Worm (Caenorhabditis elegans) whole organism, L4 larva: ENCODE measurements around the gene lit-1.
A peak's percentile ranks its signal among the peaks of the same experiment; 100 is the strongest.

Experiments
- F10B5.3 ChIP-seq: sonication (generic microtip); optimal IDR thresholded peaks from 2 replicates; lab custom pipeline; 2016; ENCODE audit warnings: mild to moderate bottlenecking, missing genetic modification characterization, missing compliant biosample characterization
- F44E2.7 ChIP-seq: fragments of 200-800 bp; sonication (Bioruptor generic); IDR thresholded peaks from 2 replicates; pipeline ENCODE4 v2.1.2; 2022; ENCODE audit warnings: missing genetic modification characterization, missing compliant biosample characterization
- ZK546.5 ChIP-seq, 2 experiments: sonication (generic microtip); optimal IDR thresholded peaks; 2 replicates each; lab custom pipeline; 2017; ENCODE audit warnings: missing biosample characterization in 2 of 2, missing genetic modification characterization in 2 of 2
- aha-1 ChIP-seq: fragments of 150-350 bp; peaks from one replicate; lab custom pipeline; 2014; ENCODE audit warnings: missing biosample characterization, missing genetic modification characterization
- ama-1 ChIP-seq: fragments of 150-350 bp; optimal IDR thresholded peaks from 2 replicates; lab custom pipeline; 2014; ENCODE audit warnings: inconsistent platforms, mixed read lengths
- arid-1 ChIP-seq: fragments of 200-800 bp; sonication (Bioruptor generic); conservative IDR thresholded peaks from 2 replicates; pipeline ENCODE4 v1.3.6; 2022; ENCODE audit warnings: missing genetic modification reagents, missing genetic modification characterization, missing compliant biosample characterization
- ceh-44 ChIP-seq: fragments of 200-800 bp; sonication (Bioruptor generic); IDR thresholded peaks from 2 replicates; pipeline ENCODE4 v1.3.6; 2022; ENCODE audit warnings: missing genetic modification reagents, missing genetic modification characterization, missing compliant biosample characterization
- ceh-82 ChIP-seq: sonication (generic microtip); optimal IDR thresholded peaks from 2 replicates; lab custom pipeline; 2017; ENCODE audit warnings: missing biosample characterization, missing genetic modification characterization
- ctbp-1 ChIP-seq: fragments of 200-800 bp; sonication (Bioruptor generic); IDR thresholded peaks from 2 replicates; pipeline ENCODE4 v1.3.6; 2022; ENCODE audit warnings: missing genetic modification reagents, missing genetic modification characterization, missing compliant biosample characterization
- daf-12 ChIP-seq: fragments of 150-350 bp; optimal IDR thresholded peaks from 2 replicates; lab custom pipeline; 2014; ENCODE audit warnings: missing biosample characterization, missing genetic modification reagents, missing genetic modification characterization
- daf-16 ChIP-seq, 3 experiments: sonication (generic microtip); optimal IDR thresholded peaks; 2 replicates each; lab custom pipeline; 2016 to 2017; ENCODE audit warnings: missing genetic modification characterization in 3 of 3, missing genetic modification reagents in 3 of 3, mild to moderate bottlenecking in 2 of 3, missing compliant biosample characterization in 2 of 3, missing biosample characterization in 1 of 3, moderate library complexity in 1 of 3
- daf-19 ChIP-seq: fragments of 200-800 bp; sonication (Bioruptor generic); conservative IDR thresholded peaks from 2 replicates; pipeline ENCODE4 v1.3.6; 2022; ENCODE audit warnings: missing genetic modification characterization, missing compliant biosample characterization
- dmd-6 ChIP-seq: fragments of 200-800 bp; sonication (Bioruptor generic); IDR thresholded peaks from 2 replicates; pipeline ENCODE4 v1.3.6; 2022; ENCODE audit warnings: missing genetic modification reagents, missing genetic modification characterization, missing compliant biosample characterization
- dmd-9 ChIP-seq: fragments of 200-800 bp; sonication (Bioruptor generic); IDR thresholded peaks from 2 replicates; pipeline ENCODE4 v1.3.6; 2022; ENCODE audit warnings: missing genetic modification reagents, missing genetic modification characterization, missing compliant biosample characterization
- dve-1 ChIP-seq: sonication (generic microtip); optimal IDR thresholded peaks from 2 replicates; lab custom pipeline; 2017; ENCODE audit warnings: antibody characterized with exemption, mild to moderate bottlenecking, missing genetic modification characterization, missing compliant biosample characterization; ENCODE audit not compliant: insufficient read depth
- egl-27 ChIP-seq: sonication (generic microtip); optimal IDR thresholded peaks from 3 replicates; lab custom pipeline; 2017; ENCODE audit warnings: missing biosample characterization, missing genetic modification reagents, missing genetic modification characterization
- egl-43 ChIP-seq: fragments of 200-800 bp; sonication (Bioruptor generic); IDR thresholded peaks from 2 replicates; pipeline ENCODE4 v1.3.6; 2022; ENCODE audit warnings: missing genetic modification reagents, missing genetic modification characterization, missing compliant biosample characterization
- hif-1 ChIP-seq, 2 experiments: sonication (generic microtip); optimal IDR thresholded peaks; 2 replicates each; lab custom pipeline; 2016 to 2017; ENCODE audit warnings: missing compliant biosample characterization in 2 of 2, missing genetic modification characterization in 2 of 2, missing genetic modification reagents in 2 of 2, missing genotype in 2 of 2, mild to moderate bottlenecking in 1 of 2
- hlh-11 ChIP-seq: fragments of 200-800 bp; sonication (Bioruptor generic); optimal IDR thresholded peaks from 2 replicates; lab custom pipeline; 2018; ENCODE audit warnings: mild to moderate bottlenecking, missing genetic modification characterization, missing compliant biosample characterization
- hlh-30 ChIP-seq: sonication (generic microtip); optimal IDR thresholded peaks from 2 replicates; lab custom pipeline; 2017; ENCODE audit warnings: antibody characterized with exemption, mild to moderate bottlenecking, missing genetic modification characterization, missing compliant biosample characterization; ENCODE audit not compliant: insufficient read depth
- hmg-1.1 ChIP-seq: fragments of 200-800 bp; sonication (Bioruptor generic); IDR thresholded peaks from 2 replicates; pipeline ENCODE4 v1.3.6; 2022; ENCODE audit warnings: missing genetic modification reagents, missing genetic modification characterization, missing compliant biosample characterization
- jun-1 ChIP-seq: fragments of 150-350 bp; optimal IDR thresholded peaks from 2 replicates; lab custom pipeline; 2014; ENCODE audit warnings: missing biosample characterization, missing genetic modification reagents, missing genetic modification characterization
- lin-1 ChIP-seq: fragments of 200-800 bp; sonication (Bioruptor generic); IDR thresholded peaks from 2 replicates; pipeline ENCODE4 v1.3.6; 2022; ENCODE audit warnings: missing genetic modification reagents, missing genetic modification characterization, missing compliant biosample characterization
- lin-38 ChIP-seq: fragments of 200-800 bp; sonication (Bioruptor generic); IDR thresholded peaks from 2 replicates; pipeline ENCODE4 v1.3.6; 2022; ENCODE audit warnings: missing genetic modification reagents, missing genetic modification characterization, missing compliant biosample characterization
- lin-39 ChIP-seq: fragments of 150-350 bp; optimal IDR thresholded peaks from 2 replicates; lab custom pipeline; 2014; ENCODE audit warnings: missing biosample characterization, missing genetic modification reagents, missing genetic modification characterization
- lsy-2 ChIP-seq, 2 experiments: fragments of 150-350 bp in 1 of 2; sonication (generic microtip) in 1 of 2; optimal IDR thresholded peaks; 2 replicates each; lab custom pipeline; 2014 to 2017; ENCODE audit warnings: missing biosample characterization in 2 of 2, missing genetic modification characterization in 2 of 2
- madf-5 ChIP-seq, 2 experiments: fragments of 200-800 bp; sonication (Bioruptor generic); IDR thresholded peaks; 2 replicates each; pipeline ENCODE4 v1.3.6; 2022; ENCODE audit warnings: missing compliant biosample characterization in 2 of 2, missing genetic modification characterization in 2 of 2
- mep-1 ChIP-seq: fragments of 150-350 bp; sonication (generic microtip); optimal IDR thresholded peaks from 3 replicates; lab custom pipeline; 2014; ENCODE audit warnings: missing biosample characterization, missing genetic modification characterization
- mes-2 ChIP-seq: sonication (generic microtip); optimal IDR thresholded peaks from 2 replicates; lab custom pipeline; 2016; ENCODE audit warnings: missing genotype, mild to moderate bottlenecking, missing genetic modification characterization, missing compliant biosample characterization; ENCODE audit not compliant: poor library complexity, severe bottlenecking
- mxl-3 ChIP-seq: fragments of 200-800 bp; sonication (Bioruptor generic); optimal IDR thresholded peaks from 2 replicates; lab custom pipeline; 2018; ENCODE audit warnings: mild to moderate bottlenecking, missing genetic modification characterization, missing compliant biosample characterization
- nhr-11 ChIP-seq: fragments of 150-350 bp; optimal IDR thresholded peaks from 2 replicates; lab custom pipeline; 2014; ENCODE audit warnings: missing biosample characterization, missing genetic modification characterization
- nhr-25 ChIP-seq: sonication (generic microtip); optimal IDR thresholded peaks from 2 replicates; lab custom pipeline; 2017; ENCODE audit warnings: missing genetic modification characterization, mild to moderate bottlenecking, missing compliant biosample characterization, antibody characterized with exemption, moderate library complexity, borderline replicate concordance; ENCODE audit not compliant: insufficient read depth
- nhr-28 ChIP-seq: fragments of 150-350 bp; optimal IDR thresholded peaks from 2 replicates; lab custom pipeline; 2014; ENCODE audit warnings: missing biosample characterization, missing genetic modification characterization
- nhr-48 ChIP-seq: sonication (generic microtip); optimal IDR thresholded peaks from 2 replicates; lab custom pipeline; 2016; ENCODE audit warnings: mild to moderate bottlenecking, missing genetic modification characterization, missing compliant biosample characterization
- nhr-6 ChIP-seq: fragments of 150-350 bp; optimal IDR thresholded peaks from 2 replicates; lab custom pipeline; 2014; ENCODE audit warnings: missing biosample characterization, missing genetic modification characterization
- pqm-1 ChIP-seq: sonication (generic microtip); optimal IDR thresholded peaks from 2 replicates; lab custom pipeline; 2017; ENCODE audit warnings: missing biosample characterization, missing genetic modification characterization
- rbr-2 ChIP-seq: sonication (generic microtip); optimal IDR thresholded peaks from 2 replicates; lab custom pipeline; 2016; ENCODE audit warnings: missing genotype, missing genetic modification characterization, missing compliant biosample characterization
- set-16 ChIP-seq: fragments of 200-800 bp; sonication (Bioruptor generic); IDR thresholded peaks from 2 replicates; pipeline ENCODE4 v1.3.6; 2022; ENCODE audit warnings: missing genetic modification reagents, missing genetic modification characterization, missing compliant biosample characterization
- skn-1 ChIP-seq: fragments of 150-350 bp; optimal IDR thresholded peaks from 2 replicates; lab custom pipeline; 2014; ENCODE audit warnings: missing biosample characterization, missing genetic modification characterization
- unc-62 ChIP-seq, 3 experiments: fragments of 150-350 bp in 1 of 3; sonication (generic microtip); optimal IDR thresholded peaks in 2 of 3; peaks in 1 of 3; 1 replicate in 1 of 3; 2 replicates in 2 of 3; lab custom pipeline; 2014 to 2017; ENCODE audit warnings: missing biosample characterization in 3 of 3, missing genetic modification characterization in 3 of 3, missing genetic modification reagents in 3 of 3, missing genotype in 1 of 3

The lit-1 gene

DNA sequence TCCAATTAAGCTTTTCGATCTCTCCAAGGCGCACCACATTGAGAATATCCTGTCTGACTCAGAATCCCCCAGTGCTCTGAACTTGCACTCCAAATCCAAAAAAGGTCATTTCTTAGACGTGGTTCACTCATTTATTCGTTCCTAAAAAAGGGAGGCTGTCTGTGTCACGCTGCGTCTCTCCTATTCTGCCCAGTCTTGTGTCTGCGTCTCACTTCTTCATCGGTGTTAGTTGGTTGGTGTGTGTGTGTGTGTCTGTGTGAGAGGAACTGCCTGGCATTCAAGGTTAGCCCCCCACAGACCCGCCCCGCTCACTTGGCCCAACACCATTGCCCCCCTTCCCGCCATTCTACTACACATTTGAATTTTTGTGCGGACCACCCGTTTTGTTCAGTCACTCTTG lies 15.7 kb downstream of the lit-1 start (continued):
- TF ChIP-seq mxl-3 = peak; percentile 52
- 0 out of 2 replicates have a peak, but pooled peaks have one; percentile 18 for TF ChIP-seq set-16 (GFP tag; lab: Robert Waterston, UW)
- TF ChIP-seq hmg-1.1 (GFP tag; lab: Robert Waterston, UW) = peak; percentile 82
- no peak for TF ChIP-seq F10B5.3 (tag; lab: Kevin White, UChicago)
- TF ChIP-seq hlh-30 (tag; lab: Kevin White, UChicago) = peak; percentile 74
- TF ChIP-seq mep-1 (tag; lab: Kevin White, UChicago) = peak; percentile 49
- TF ChIP-seq lin-38 (GFP tag; lab: Robert Waterston, UW) = no peak
- TF ChIP-seq egl-43 (GFP tag; lab: Robert Waterston, UW) = peak; percentile 77
- no peak for TF ChIP-seq skn-1 (tag; lab: Kevin White, UChicago)
- TF ChIP-seq ceh-82 (tag; lab: Kevin White, UChicago) = no peak
- TF ChIP-seq hif-1 (tag; optimal IDR thresholded peaks at IDR 0.05; lab: Kevin White, UChicago) = peak in 1 of 2 experiments; percentile 38
- no peak for TF ChIP-seq dmd-9 (GFP tag; lab: Robert Waterston, UW)
- no peak for TF ChIP-seq lin-39 (tag; lab: Kevin White, UChicago)
- peak; percentile 78 for TF ChIP-seq nhr-25 (tag; lab: Kevin White, UChicago)
- TF ChIP-seq daf-12 (tag; lab: Kevin White, UChicago) = no peak
- peak; percentile 28 for TF ChIP-seq rbr-2 (tag; lab: Kevin White, UChicago)
- TF ChIP-seq hlh-11 (tag; lab: Kevin White, UChicago) = peak; percentile 68
- TF ChIP-seq daf-19 (GFP tag; lab: Robert Waterston, UW) = no peak
- TF ChIP-seq mes-2 (tag; lab: Kevin White, UChicago) = peak; percentile 55
- peak in 1 of 2 experiments; percentile 72 for TF ChIP-seq lsy-2 (tag; optimal IDR thresholded peaks at IDR 0.05; lab: Kevin White, UChicago)
- 0 out of 2 replicates have a peak, but pooled peaks have one; percentile 37 for TF ChIP-seq lin-1 (GFP tag; lab: Robert Waterston, UW)
- peak; percentile 58 for TF ChIP-seq nhr-28 (tag; lab: Kevin White, UChicago)
- TF ChIP-seq aha-1 = peak; percentile 80
- no peak for TF ChIP-seq egl-27 (tag; lab: Kevin White, UChicago)
- peak; percentile 63 for TF ChIP-seq arid-1 (GFP tag; lab: Robert Waterston, UW)

ce11 chrIII:13718403-13718969 lies 16.7 kb downstream of the lit-1 start:
- TF ChIP-seq daf-19 (GFP tag; lab: Robert Waterston, UW) = no peak
- peak in 1 of 2 experiments; percentile 42 for TF ChIP-seq unc-62 (GFP tag; optimal IDR thresholded peaks at IDR 0.05 in 1 of 2; lab: Kevin White, UChicago)
- TF ChIP-seq unc-62 (tag; optimal IDR thresholded peaks at IDR 0.05; lab: Kevin White, UChicago) = no peak
- peak; percentile 35 for TF ChIP-seq dve-1 (tag; lab: Kevin White, UChicago)
- TF ChIP-seq madf-5 (GFP tag; IDR thresholded peaks at IDR 0.05; lab: Robert Waterston, UW) = no peak
- peak; percentile 90 for TF ChIP-seq aha-1
- peak; percentile 23 for TF ChIP-seq nhr-6
- peak; percentile 49 for TF ChIP-seq nhr-11 (tag; lab: Kevin White, UChicago)
- no peak for TF ChIP-seq nhr-25 (tag; lab: Kevin White, UChicago)
- TF ChIP-seq F44E2.7 (GFP tag; lab: Robert Waterston, UW) = no peak
- TF ChIP-seq ctbp-1 (GFP tag; lab: Robert Waterston, UW) = 0 out of 2 replicates have a peak, but pooled peaks have one; percentile 19
- TF ChIP-seq hlh-30 (tag; lab: Kevin White, UChicago) = peak; percentile 12
- TF ChIP-seq ama-1 (lab: Kevin White, UChicago) = peak; percentile 48
- no peak for TF ChIP-seq daf-16 (GFP tag; optimal IDR thresholded peaks at IDR 0.05; lab: Kevin White, UChicago)
- peak; percentile 11 for TF ChIP-seq daf-16 (tag; optimal IDR thresholded peaks at IDR 0.05; lab: Kevin White, UChicago)
- TF ChIP-seq ceh-44 = no peak
- TF ChIP-seq jun-1 (tag; lab: Kevin White, UChicago) = no peak
- peak; percentile 44 for TF ChIP-seq mxl-3
- peak; percentile 14 for TF ChIP-seq nhr-48
- peak; percentile 23; the same call in 1 of the 2 replicates for TF ChIP-seq dmd-6
- TF ChIP-seq nhr-28 (tag; lab: Kevin White, UChicago) = peak; percentile 38
- TF ChIP-seq ZK546.5 (tag; optimal IDR thresholded peaks at IDR 0.05; lab: Kevin White, UChicago) = no peak
- peak in 1 of 2 experiments; percentile 14 for TF ChIP-seq lsy-2 (tag; optimal IDR thresholded peaks at IDR 0.05; lab: Kevin White, UChicago)
- TF ChIP-seq hlh-11 (tag; lab: Kevin White, UChicago) = peak; percentile 27
- TF ChIP-seq pqm-1 (tag; lab: Kevin White, UChicago) = peak; percentile 68
